Worm (Caenorhabditis elegans): ENCODE measurements around the gene C47A4.5.

- TF ChIP-seq snpc-4 (tag; optimal IDR thresholded peaks at IDR 0.05) (no peak), blmp-1 (tag; optimal IDR thresholded peaks at IDR 0.05) (no peak), elt-3 (tag; optimal IDR thresholded peaks at IDR 0.05) (no peak), nhr-76 (tag; optimal IDR thresholded peaks at IDR 0.05) (no peak), pha-4 (tag; optimal IDR thresholded peaks at IDR 0.05) (no peak), nhr-28 (tag; optimal IDR thresholded peaks at IDR 0.05) (no peak)
Measured at ce11 chrIV:13774578-13774977, 29.1 kb downstream of the C47A4.5 start, which contains the start of gene Y45F10D.2.
